4 fruit fly cellular contexts compared by ENCODE assay signal in genomic region chrX:17481659-17482266, dm6.
TF ChIP-seq lines count a peak whose summit lies in the region.

No protein-coding gene starts in this region.

- peak; percentile 72 to 73 for TF ChIP-seq CTCF in S2 (optimal IDR thresholded peaks at IDR 0.05; lab: Kevin White, UChicago)
- TF ChIP-seq CTCF in whole organism, embryonic (GFP tag; optimal IDR thresholded peaks at IDR 0.05; lab: Kevin White, UChicago) = peak; percentile 86

TF ChIP-seq in whole organism, adult, 20 proteins besides CTCF, POLR2A, EP300 and RAD21:
- TF ChIP-seq CG11617 (GFP tag; optimal IDR thresholded peaks at IDR 0.05; lab: Kevin White, UChicago) (no peak), tj (GFP tag; optimal IDR thresholded peaks at IDR 0.05; lab: Kevin White, UChicago) (no peak), CG5204 (GFP tag; optimal IDR thresholded peaks at IDR 0.05; lab: Kevin White, UChicago) (no peak), toe (GFP tag; optimal IDR thresholded peaks at IDR 0.05; lab: Kevin White, UChicago) (no peak), Mnt (GFP tag; optimal IDR thresholded peaks at IDR 0.05; lab: Kevin White, UChicago) (peak; percentile 4), pad (GFP tag; optimal IDR thresholded peaks at IDR 0.05; lab: Kevin White, UChicago) (no peak)

TF ChIP-seq in whole organism, embryonic, 481 proteins besides CTCF, POLR2A, EP300 and RAD21 (continues in another document):
- TF ChIP-seq dmrt11E (tag; optimal IDR thresholded peaks at IDR 0.05; lab: Kevin White, UChicago) (peak; percentile 8), CG12219 (GFP tag; optimal IDR thresholded peaks at IDR 0.05; lab: Kevin White, UChicago) (no peak), nmo (GFP tag; optimal IDR thresholded peaks at IDR 0.05; lab: Kevin White, UChicago) (peak; percentile 21), CG11504 (tag; optimal IDR thresholded peaks at IDR 0.05; lab: Kevin White, UChicago) (peak; percentile 22), ranshi (GFP tag; IDR thresholded peaks at IDR 0.05; lab: Robert Waterston, UW) (no peak), fd64A (GFP tag; optimal IDR thresholded peaks at IDR 0.05; lab: Kevin White, UChicago) (peak; percentile 8), CG6254 (GFP tag; optimal IDR thresholded peaks at IDR 0.05; lab: Kevin White, UChicago) (peak; percentile 46), row (GFP tag; IDR thresholded peaks at IDR 0.05; lab: Robert Waterston, UW) (peak; percentile 24; the same call in 2 of the 3 replicates), CG15601 (tag; optimal IDR thresholded peaks at IDR 0.05; lab: Kevin White, UChicago) (peak; percentile 2), PHDP (tag; optimal IDR thresholded peaks at IDR 0.05; lab: Kevin White, UChicago) (peak; percentile 10), CG8388 (GFP tag; optimal IDR thresholded peaks at IDR 0.05; lab: Kevin White, UChicago) (peak; percentile 26), CG30431 (GFP tag; optimal IDR thresholded peaks at IDR 0.05; lab: Kevin White, UChicago) (no peak), cas (GFP tag; IDR thresholded peaks at IDR 0.05; lab: Robert Waterston, UW) (no peak), CG18476 (GFP tag; optimal IDR thresholded peaks at IDR 0.05; lab: Kevin White, UChicago) (no peak), lola (GFP tag; optimal IDR thresholded peaks at IDR 0.05; lab: Kevin White, UChicago) (peak in 1 of 3 experiments; percentile 45), Oli (tag; optimal IDR thresholded peaks at IDR 0.05; lab: Kevin White, UChicago) (peak; percentile 30), Eip74EF (GFP tag; optimal IDR thresholded peaks at IDR 0.05; lab: Kevin White, UChicago) (no peak), Blimp-1 (GFP tag; optimal IDR thresholded peaks at IDR 0.05; lab: Kevin White, UChicago) (peak; percentile 68), Opbp (GFP tag; IDR thresholded peaks at IDR 0.05; lab: Robert Waterston, UW; ENCODE audit: partially characterized antibody) (no peak), Dad (GFP tag; optimal IDR thresholded peaks at IDR 0.05; lab: Kevin White, UChicago) (no peak), CG12942 (GFP tag; optimal IDR thresholded peaks at IDR 0.05; lab: Kevin White, UChicago) (no peak), CG4424 (GFP tag; optimal IDR thresholded peaks at IDR 0.05; lab: Kevin White, UChicago) (no peak), CG9437 (GFP tag; optimal IDR thresholded peaks at IDR 0.05; lab: Kevin White, UChicago) (no peak), CG10979 (tag; optimal IDR thresholded peaks at IDR 0.05; lab: Kevin White, UChicago) (peak; percentile 17), phol (tag; optimal IDR thresholded peaks at IDR 0.05; lab: Kevin White, UChicago) (peak; percentile 37), Mrtf (GFP tag; IDR thresholded peaks at IDR 0.05; lab: Robert Waterston, UW) (no peak), CG7839 (tag; optimal IDR thresholded peaks at IDR 0.05; lab: Kevin White, UChicago) (peak; percentile 4), CG10321 (GFP tag; IDR thresholded peaks at IDR 0.05; lab: Robert Waterston, UW) (no peak), dmrt99B (tag; optimal IDR thresholded peaks at IDR 0.05; lab: Kevin White, UChicago) (peak; percentile 26), onecut (GFP tag; IDR thresholded peaks at IDR 0.05; lab: Robert Waterston, UW) (no peak), Asciz (GFP tag; optimal IDR thresholded peaks at IDR 0.05; lab: Kevin White, UChicago) (peak; percentile 13), ham (GFP tag; IDR thresholded peaks at IDR 0.05; lab: Robert Waterston, UW) (no peak), CG6854 (GFP tag; optimal IDR thresholded peaks at IDR 0.05; lab: Kevin White, UChicago) (no peak), CG2712 (tag; optimal IDR thresholded peaks at IDR 0.05; lab: Kevin White, UChicago) (peak; percentile 15), CG1603 (tag; optimal IDR thresholded peaks at IDR 0.05; lab: Kevin White, UChicago) (peak; percentile 7), CG8924 (tag; optimal IDR thresholded peaks at IDR 0.05; lab: Kevin White, UChicago) (peak; percentile 3), Med (GFP tag; lab: Kevin White, UChicago) (peak; percentile 40), CG10431 (GFP tag; optimal IDR thresholded peaks at IDR 0.05; lab: Kevin White, UChicago) (no peak), Hr51 (GFP tag; optimal IDR thresholded peaks at IDR 0.05; lab: Kevin White, UChicago) (no peak), HLHmδ (GFP tag; optimal IDR thresholded peaks at IDR 0.05; lab: Kevin White, UChicago) (peak; percentile 36), Ets65A (GFP tag; lab: Kevin White, UChicago) (peak; percentile 79), gem (tag; optimal IDR thresholded peaks at IDR 0.05; lab: Kevin White, UChicago) (peak; percentile 49), Sox102F (GFP tag; optimal IDR thresholded peaks at IDR 0.05; lab: Kevin White, UChicago) (peak; percentile 44), lbe (GFP tag; optimal IDR thresholded peaks at IDR 0.05; lab: Kevin White, UChicago) (no peak)

TF ChIP-seq in whole organism, prepupa, 60 proteins besides CTCF, POLR2A, EP300 and RAD21:
- TF ChIP-seq CG8119 (GFP tag; IDR thresholded peaks at IDR 0.05; lab: Robert Waterston, UW) (0 out of 3 replicates have a peak, but pooled peaks have one; percentile 25), net (GFP tag; optimal IDR thresholded peaks at IDR 0.05; lab: Kevin White, UChicago) (no peak), pdm3 (GFP tag; optimal IDR thresholded peaks at IDR 0.05; lab: Kevin White, UChicago) (peak; percentile 4), Eip78C (GFP tag; lab: Kevin White, UChicago) (peak; percentile 57), svp (GFP tag; lab: Kevin White, UChicago) (peak; percentile 39), CG32006 (GFP tag; optimal IDR thresholded peaks at IDR 0.05; lab: Kevin White, UChicago) (peak; percentile 26)
TF ChIP-seq in whole organism, prepupa: peak in this region for 5.
